Worm (Caenorhabditis elegans): ENCODE results near the gene ttr-32.

ce11 chrIII:7530830-7531229, 35.4 kb upstream of the ttr-32 start:
- no peak for TF ChIP-seq W03F9.2 (tag; optimal IDR thresholded peaks at IDR 0.05)
- TF ChIP-seq him-1 (tag; optimal IDR thresholded peaks at IDR 0.05), result no peak

Data from whole organism, L4/young adult.